Worm (Caenorhabditis elegans): ENCODE results near the gene lin-29.

lin-29 gene

ce11 chrII:11974048-11974995 is 39.2 kb upstream of the lin-29 start (continued):
- TF ChIP-seq repo-1 (tag; optimal IDR thresholded peaks at IDR 0.05) (peak; percentile 36), zim-3 (tag; optimal IDR thresholded peaks at IDR 0.05) (peak; percentile 75), aptf-3 (GFP tag; IDR thresholded peaks at IDR 0.05) (0 out of 2 replicates have a peak, but pooled peaks have one; percentile 55), nhr-120 (GFP tag; IDR thresholded peaks at IDR 0.05) (no peak), lin-26 (GFP tag; IDR thresholded peaks at IDR 0.05) (no peak), Y56A3A.18 (GFP tag; IDR thresholded peaks at IDR 0.05) (peak; percentile 47; the same call in 1 of the 2 replicates), snpc-3.4 (tag; optimal IDR thresholded peaks at IDR 0.05) (peak; percentile 33), tbp1 (GFP tag; optimal IDR thresholded peaks at IDR 0.05) (no peak), T07F8.4 (tag; optimal IDR thresholded peaks at IDR 0.05) (no peak), zfh-2 (GFP tag; conservative IDR thresholded peaks at IDR 0.05) (no peak), hmg-1.2 (GFP tag; IDR thresholded peaks at IDR 0.05) (no peak; the same call in 1 of the 2 replicates), lsl-1 (GFP tag; optimal IDR thresholded peaks at IDR 0.05) (peak; percentile 89), nhr-27 (tag; optimal IDR thresholded peaks at IDR 0.05) (peak; percentile 17), nhr-80 (tag; optimal IDR thresholded peaks at IDR 0.05) (no peak), C06A6.2 (GFP tag; conservative IDR thresholded peaks at IDR 0.05) (no peak), F52B5.7 (tag; optimal IDR thresholded peaks at IDR 0.05) (peak; percentile 12), efl-1 (GFP tag; optimal IDR thresholded peaks at IDR 0.05) (peak; percentile 33), Y53G8AR.9 (GFP tag; conservative IDR thresholded peaks at IDR 0.05) (no peak), madf-6 (GFP tag; IDR thresholded peaks at IDR 0.05) (peak; percentile 93), let-607 (tag; optimal IDR thresholded peaks at IDR 0.05) (peak; percentile 22 to 50), him-1 (tag; optimal IDR thresholded peaks at IDR 0.05) (no peak), akir-1 (GFP tag; optimal IDR thresholded peaks at IDR 0.05) (no peak), unc-62 (GFP tag; optimal IDR thresholded peaks at IDR 0.05) (no peak), B0336.3 (GFP tag; IDR thresholded peaks at IDR 0.05) (peak; percentile 42), gei-17 (GFP tag; optimal IDR thresholded peaks at IDR 0.05) (peak; percentile 46), tlf-1 (GFP tag; optimal IDR thresholded peaks at IDR 0.05) (no peak), lin-40 (tag; optimal IDR thresholded peaks at IDR 0.05) (peak; percentile 47), atf-7 (tag; optimal IDR thresholded peaks at IDR 0.05) (peak; percentile 84), somi-1 (GFP tag; optimal IDR thresholded peaks at IDR 0.05) (no peak), mel-28 (tag; optimal IDR thresholded peaks at IDR 0.05; ENCODE audit: borderline replicate concordance) (no peak), sptf-2 (GFP tag; optimal IDR thresholded peaks at IDR 0.05) (no peak), dpl-1 (GFP tag; optimal IDR thresholded peaks at IDR 0.05) (peak; percentile 8), chd-7 (tag; optimal IDR thresholded peaks at IDR 0.05) (peak; percentile 68), ceh-100 (GFP tag; IDR thresholded peaks at IDR 0.05) (no peak), F39B2.1 (GFP tag; IDR thresholded peaks at IDR 0.05) (no peak), dox-1 (GFP tag; IDR thresholded peaks at IDR 0.05) (peak; percentile 35; the same call in 1 of the 2 replicates), lin-35 (GFP tag; optimal IDR thresholded peaks at IDR 0.05) (peak in 1 of 3 experiments; percentile 22), ztf-28 (GFP tag; IDR thresholded peaks at IDR 0.05) (0 out of 2 replicates have a peak, but pooled peaks have one; percentile 36), F33H1.4 (GFP tag; IDR thresholded peaks at IDR 0.05) (peak; percentile 82), rpc-1 (optimal IDR thresholded peaks at IDR 0.05) (no peak), rpc-1 (tag; optimal IDR thresholded peaks at IDR 0.05) (no peak), lag-1 (GFP tag; IDR thresholded peaks at IDR 0.05) (no peak), cebp-2 (GFP tag; IDR thresholded peaks at IDR 0.05) (peak; percentile 85; the same call in 1 of the 2 replicates), fkh-3 (tag; optimal IDR thresholded peaks at IDR 0.05) (peak; percentile 34), ztf-3 (GFP tag; optimal IDR thresholded peaks at IDR 0.05) (no peak), cebp-1 (GFP tag; IDR thresholded peaks at IDR 0.05) (no peak), cebp-1 (tag; optimal IDR thresholded peaks at IDR 0.05) (peak; percentile 74)

All from whole organism, young adult.